Fruit fly (Drosophila melanogaster): ENCODE measurements around the gene CG14074.

The CG14074 gene

DNA sequence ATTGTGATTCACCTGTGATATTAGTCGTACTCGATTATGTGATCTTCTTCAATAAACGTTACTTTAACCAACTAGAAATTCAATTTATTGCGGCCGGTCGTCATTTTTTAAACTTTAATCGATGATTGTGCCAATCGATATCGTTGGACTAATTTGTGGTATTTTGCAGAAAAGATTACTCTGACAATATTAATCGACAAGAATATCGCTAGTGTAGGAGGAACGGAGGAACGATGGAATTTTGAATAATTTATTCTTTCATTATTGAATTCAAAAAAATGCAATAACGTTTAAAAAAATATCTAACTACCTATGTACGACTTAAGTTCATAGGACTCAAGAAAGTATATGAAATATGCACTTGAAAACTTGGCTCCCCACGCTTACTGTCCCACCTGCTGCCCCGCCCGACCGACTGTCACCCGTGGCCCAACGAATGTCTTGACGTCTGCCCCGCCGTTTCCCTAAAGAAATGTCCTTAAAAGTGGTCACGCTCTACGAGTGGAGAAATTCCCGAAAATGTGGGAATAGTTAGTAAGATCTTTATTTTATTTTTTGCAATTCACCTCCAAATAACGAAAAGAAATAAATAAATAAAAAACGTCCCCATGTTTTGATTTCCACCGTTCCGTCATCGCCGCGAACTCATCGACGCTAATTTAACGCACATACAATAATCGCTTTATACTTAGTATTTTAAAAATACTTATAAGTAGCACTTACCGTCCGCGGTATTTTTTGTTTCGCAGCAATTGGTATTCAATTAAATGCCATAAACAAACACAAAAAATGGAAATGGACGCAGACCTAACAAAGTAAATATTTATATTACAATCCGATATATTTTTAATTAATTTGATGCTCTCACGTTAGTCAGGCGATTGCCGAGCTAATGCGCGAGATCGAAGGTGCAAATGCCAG is at the start of gene CG14074 (continued):
- TF ChIP-seq CG11695 (GFP tag; IDR thresholded peaks at IDR 0.05) (no peak), CG17612 (GFP tag; IDR thresholded peaks at IDR 0.05) (no peak), Fer2 (tag; optimal IDR thresholded peaks at IDR 0.05) (no peak), CG11723 (GFP tag; optimal IDR thresholded peaks at IDR 0.05) (no peak), vvl (GFP tag; IDR thresholded peaks at IDR 0.05) (peak; percentile 60), CG15073 (GFP tag; optimal IDR thresholded peaks at IDR 0.05) (no peak), nmo (GFP tag; optimal IDR thresholded peaks at IDR 0.05) (no peak), Opbp (GFP tag; IDR thresholded peaks at IDR 0.05; ENCODE audit: partially characterized antibody) (peak; percentile 78; the same call in 2 of the 3 replicates), CG1603 (tag; optimal IDR thresholded peaks at IDR 0.05) (peak; percentile 63), CG16813 (GFP tag; IDR thresholded peaks at IDR 0.05; ENCODE audit: partially characterized antibody) (peak; percentile 72), bbx (GFP tag; IDR thresholded peaks at IDR 0.05; ENCODE audit: partially characterized antibody) (peak; percentile 81), CG15601 (tag; optimal IDR thresholded peaks at IDR 0.05) (no peak)

DNA sequence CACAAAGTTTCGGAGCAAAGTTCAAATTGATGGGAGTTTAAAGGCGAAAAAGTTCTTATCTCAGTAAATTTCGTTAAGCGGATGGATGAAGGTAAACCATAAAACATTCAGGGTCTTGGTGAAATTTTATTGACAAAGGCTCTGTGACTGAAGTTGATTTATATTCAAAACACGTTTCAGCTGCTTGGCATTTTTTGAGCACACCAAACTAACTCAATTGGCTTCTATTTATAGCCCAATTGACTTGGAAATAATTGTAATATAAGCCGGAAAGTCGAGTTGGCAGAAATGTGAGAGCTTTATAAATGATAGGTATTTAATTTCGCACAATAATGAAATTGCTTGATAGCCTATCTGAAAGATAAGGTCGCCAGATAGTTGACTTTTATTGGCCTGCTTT is 49.3 kb upstream of the CG14074 start:
- no peak for TF ChIP-seq grn (GFP tag; optimal IDR thresholded peaks at IDR 0.05)
- no peak for TF ChIP-seq Hr3 (GFP tag; optimal IDR thresholded peaks at IDR 0.05)
- peak; percentile 66 for TF ChIP-seq Med (GFP tag)
- no peak for TF ChIP-seq h (optimal IDR thresholded peaks at IDR 0.05)
- no peak for TF ChIP-seq Poxn (GFP tag; IDR thresholded peaks at IDR 0.05)
- no peak for TF ChIP-seq cad (GFP tag; optimal IDR thresholded peaks at IDR 0.05)

DNA sequence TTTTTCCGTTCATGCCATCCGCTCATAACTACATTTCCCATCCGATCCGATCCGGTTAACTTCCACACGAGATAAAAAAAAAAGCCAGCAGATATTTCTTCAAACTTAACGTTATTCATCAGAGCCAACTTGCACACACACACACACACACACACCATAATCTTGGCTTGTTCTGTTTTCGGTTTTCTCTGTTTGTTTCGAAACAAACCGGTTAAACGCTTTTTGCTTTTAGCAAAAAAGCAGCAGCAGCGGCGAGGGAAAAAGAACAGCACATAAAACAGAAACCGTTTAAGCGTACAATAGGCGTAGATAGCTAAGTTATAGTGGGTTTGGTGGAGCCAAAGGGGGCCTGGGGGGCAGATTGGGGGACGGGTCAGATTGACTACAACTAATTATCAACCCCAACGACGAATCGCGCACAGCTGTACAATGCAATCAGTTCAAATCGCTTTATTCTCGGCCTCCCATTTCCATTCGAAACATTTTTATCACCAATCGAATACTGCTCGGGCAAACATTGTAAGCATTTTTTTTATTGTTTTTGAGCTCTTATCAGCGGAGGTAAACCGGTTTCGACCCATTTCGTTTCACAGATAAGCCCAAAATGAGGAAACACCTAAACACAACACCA is 48.6 kb upstream of the CG14074 start:
- peak; percentile 89 for TF ChIP-seq gem (tag; optimal IDR thresholded peaks at IDR 0.05)
- TF ChIP-seq slou (GFP tag; optimal IDR thresholded peaks at IDR 0.05): no peak
- TF ChIP-seq rib (GFP tag; IDR thresholded peaks at IDR 0.05): peak; percentile 70
- peak; percentile 28 for TF ChIP-seq salm (tag; optimal IDR thresholded peaks at IDR 0.05)
- TF ChIP-seq crol (GFP tag; IDR thresholded peaks at IDR 0.05): peak; percentile 92
- no peak for TF ChIP-seq HmgD (GFP tag; optimal IDR thresholded peaks at IDR 0.05)
- peak; percentile 29 for TF ChIP-seq abd-A (tag; optimal IDR thresholded peaks at IDR 0.05)
- TF ChIP-seq Bgb (GFP tag; IDR thresholded peaks at IDR 0.05; ENCODE audit: partially characterized antibody): peak; percentile 28
- peak; percentile 11 for TF ChIP-seq B-H2 (GFP tag; optimal IDR thresholded peaks at IDR 0.05)
- TF ChIP-seq CG15514 (GFP tag; optimal IDR thresholded peaks at IDR 0.05): peak; percentile 10
- TF ChIP-seq CG2199 (GFP tag; IDR thresholded peaks at IDR 0.05): 0 out of 3 replicates have a peak, but pooled peaks have one; percentile 58
- TF ChIP-seq Asciz (GFP tag; optimal IDR thresholded peaks at IDR 0.05): peak; percentile 1
- TF ChIP-seq nom (GFP tag; optimal IDR thresholded peaks at IDR 0.05): peak; percentile 60
- TF ChIP-seq CG34376 (GFP tag; optimal IDR thresholded peaks at IDR 0.05): peak; percentile 87
- TF ChIP-seq ERR (GFP tag; optimal IDR thresholded peaks at IDR 0.05): no peak
- peak; percentile 90; the same call in 3 of the 4 replicates for TF ChIP-seq chinmo (GFP tag; IDR thresholded peaks at IDR 0.05; ENCODE audit: partially characterized antibody)
- no peak for TF ChIP-seq tup (GFP tag; optimal IDR thresholded peaks at IDR 0.05)
- TF ChIP-seq exex (tag; optimal IDR thresholded peaks at IDR 0.05): peak; percentile 95
- peak; percentile 29 for TF ChIP-seq Nf-YB (GFP tag; optimal IDR thresholded peaks at IDR 0.05)
- peak; percentile 50 for TF ChIP-seq Vsx1 (GFP tag; optimal IDR thresholded peaks at IDR 0.05)
- peak; percentile 97 for TF ChIP-seq mirr (GFP tag; optimal IDR thresholded peaks at IDR 0.05)
- TF ChIP-seq gt (GFP tag; IDR thresholded peaks at IDR 0.05): no peak
- peak; percentile 42 for TF ChIP-seq lab (GFP tag; optimal IDR thresholded peaks at IDR 0.05)
- no peak for TF ChIP-seq CG14667 (GFP tag; IDR thresholded peaks at IDR 0.05)
- TF ChIP-seq cg (GFP tag; optimal IDR thresholded peaks at IDR 0.05): peak; percentile 34
- peak; percentile 29 for TF ChIP-seq CG2678 (tag; optimal IDR thresholded peaks at IDR 0.05)
- TF ChIP-seq Hey (tag; optimal IDR thresholded peaks at IDR 0.05): peak; percentile 56
